Fruit fly (Drosophila melanogaster): ENCODE results near the gene Non2.

The Non2 gene

dm6 chr3L:2766269-2767088 lies at the start of gene Non2, which contains the start of gene Mrtf:
Gene Non2, plus strand, starts transcription at chr3L:2766999.
Gene Mrtf, minus strand, starts transcription at chr3L:2766536.
- peak; percentile 52 for TF ChIP-seq ttk (GFP tag; IDR thresholded peaks at IDR 0.05)
- TF ChIP-seq crc (GFP tag; optimal IDR thresholded peaks at IDR 0.05): no peak
- peak; percentile 37 for TF ChIP-seq CG13296 (GFP tag; optimal IDR thresholded peaks at IDR 0.05)
- TF ChIP-seq fd96Cb (tag; optimal IDR thresholded peaks at IDR 0.05): peak; percentile 25
- TF ChIP-seq her (GFP tag; optimal IDR thresholded peaks at IDR 0.05): no peak
- TF ChIP-seq ATbp (GFP tag; optimal IDR thresholded peaks at IDR 0.05): peak; percentile 9
- 0 out of 3 replicates have a peak, but pooled peaks have one; percentile 31 for TF ChIP-seq B-H1 (GFP tag; IDR thresholded peaks at IDR 0.05)
- no peak for TF ChIP-seq br (optimal IDR thresholded peaks at IDR 0.05)
- peak; percentile 66 for TF ChIP-seq MBD-R2 (GFP tag; IDR thresholded peaks at IDR 0.05)
- peak; percentile 23 for TF ChIP-seq tx (GFP tag; optimal IDR thresholded peaks at IDR 0.05)
- peak; percentile 47 for TF ChIP-seq MESR4 (GFP tag; optimal IDR thresholded peaks at IDR 0.05)
- peak; percentile 7 for TF ChIP-seq Asciz (GFP tag; optimal IDR thresholded peaks at IDR 0.05)
- peak; percentile 44 for TF ChIP-seq CG18476 (GFP tag; optimal IDR thresholded peaks at IDR 0.05)
- peak; percentile 8 for TF ChIP-seq D19B (GFP tag; optimal IDR thresholded peaks at IDR 0.05)
- no peak for TF ChIP-seq CG8290 (GFP tag; optimal IDR thresholded peaks at IDR 0.05)
- peak in 1 of 2 experiments; percentile 28 for TF ChIP-seq CG8290 (tag; optimal IDR thresholded peaks at IDR 0.05)
- peak in 1 of 2 experiments; percentile 6 for TF ChIP-seq Eip74EF (GFP tag; optimal IDR thresholded peaks at IDR 0.05)
- no peak for TF ChIP-seq CG15073 (GFP tag; optimal IDR thresholded peaks at IDR 0.05)
- TF ChIP-seq CG4820 (GFP tag; optimal IDR thresholded peaks at IDR 0.05): peak; percentile 61
- TF ChIP-seq crol (GFP tag; IDR thresholded peaks at IDR 0.05): no peak
- peak; percentile 24 for TF ChIP-seq lbe (GFP tag; optimal IDR thresholded peaks at IDR 0.05)
- no peak for TF ChIP-seq ab (GFP tag; optimal IDR thresholded peaks at IDR 0.05)
- TF ChIP-seq Atf6 (GFP tag; IDR thresholded peaks at IDR 0.05): peak; percentile 66
- peak; percentile 35 for TF ChIP-seq emc (GFP tag; optimal IDR thresholded peaks at IDR 0.05)
- no peak for TF ChIP-seq Ravus (GFP tag; IDR thresholded peaks at IDR 0.05)
- TF ChIP-seq fru (optimal IDR thresholded peaks at IDR 0.05): no peak
- peak; percentile 32 for TF ChIP-seq da (GFP tag; optimal IDR thresholded peaks at IDR 0.05)
- TF ChIP-seq CG30403 (GFP tag; optimal IDR thresholded peaks at IDR 0.05): peak; percentile 82
- TF ChIP-seq CG4424 (GFP tag; optimal IDR thresholded peaks at IDR 0.05): peak; percentile 71
- TF ChIP-seq CG8089 (GFP tag; optimal IDR thresholded peaks at IDR 0.05): peak; percentile 23
- TF ChIP-seq CG8944 (GFP tag; optimal IDR thresholded peaks at IDR 0.05): peak; percentile 35
- TF ChIP-seq trh (GFP tag; optimal IDR thresholded peaks at IDR 0.05): no peak
- TF ChIP-seq Blimp-1 (GFP tag; optimal IDR thresholded peaks at IDR 0.05): peak; percentile 11
- TF ChIP-seq CG15269 (tag; optimal IDR thresholded peaks at IDR 0.05): peak; percentile 49
- peak; percentile 45 for TF ChIP-seq CG9437 (GFP tag; optimal IDR thresholded peaks at IDR 0.05)
- peak; percentile 57 for TF ChIP-seq maf-S (GFP tag; optimal IDR thresholded peaks at IDR 0.05)
- peak; percentile 69 for TF ChIP-seq Rfx (GFP tag; IDR thresholded peaks at IDR 0.05)
- peak; percentile 49 for TF ChIP-seq CG16863 (GFP tag; optimal IDR thresholded peaks at IDR 0.05)
- peak; percentile 52 for TF ChIP-seq Myb (GFP tag; optimal IDR thresholded peaks at IDR 0.05)
- no peak for TF ChIP-seq p53 (GFP tag; optimal IDR thresholded peaks at IDR 0.05)
- TF ChIP-seq CG34422 (GFP tag; IDR thresholded peaks at IDR 0.05): peak; percentile 25; the same call in 1 of the 3 replicates
- TF ChIP-seq NC2β (GFP tag; optimal IDR thresholded peaks at IDR 0.05): peak; percentile 48
- TF ChIP-seq Hsf (GFP tag; optimal IDR thresholded peaks at IDR 0.05): peak; percentile 70
- peak; percentile 47 for TF ChIP-seq CG10654 (GFP tag; optimal IDR thresholded peaks at IDR 0.05)
- TF ChIP-seq crp (GFP tag; optimal IDR thresholded peaks at IDR 0.05): peak in 1 of 2 experiments; percentile 29
- TF ChIP-seq Mes4 (GFP tag; optimal IDR thresholded peaks at IDR 0.05): peak; percentile 48
- peak; percentile 43; the same call in 1 of the 2 replicates for TF ChIP-seq CG9215 (GFP tag; IDR thresholded peaks at IDR 0.05)
- peak; percentile 30; the same call in 1 of the 2 replicates for TF ChIP-seq CG6689 (GFP tag; IDR thresholded peaks at IDR 0.05)
- TF ChIP-seq zfh1 (GFP tag; IDR thresholded peaks at IDR 0.05): peak; percentile 43; the same call in 2 of the 3 replicates
- no peak for TF ChIP-seq NK7.1 (GFP tag; optimal IDR thresholded peaks at IDR 0.05)
- peak; percentile 57; the same call in 2 of the 3 replicates for TF ChIP-seq Aef1 (GFP tag; IDR thresholded peaks at IDR 0.05)

Measured in whole organism, embryonic.